Worm (Caenorhabditis elegans) whole organism, late embryonic: ENCODE measurements around the gene C44H4.4.

ENCODE experiments used
- ama-1 ChIP-seq: fragments of 150-350 bp; optimal IDR thresholded peaks from 2 replicates; lab custom pipeline; 2014
- ceh-14 ChIP-seq: sonication (generic microtip); optimal IDR thresholded peaks from 2 replicates; lab custom pipeline; 2016; ENCODE audit warnings: missing genotype, missing genetic modification characterization, missing compliant biosample characterization
- ceh-19 ChIP-seq: fragments of 200-800 bp; sonication (Bioruptor generic); optimal IDR thresholded peaks from 2 replicates; lab custom pipeline; 2018; ENCODE audit warnings: mild to moderate bottlenecking, missing genetic modification characterization, missing compliant biosample characterization
- ceh-48 ChIP-seq: sonication (generic microtip); optimal IDR thresholded peaks from 2 replicates; lab custom pipeline; 2016; ENCODE audit warnings: missing genetic modification characterization, inconsistent platforms, missing compliant biosample characterization
- che-1 ChIP-seq: sonication (generic microtip); optimal IDR thresholded peaks from 2 replicates; lab custom pipeline; 2016; ENCODE audit warnings: mild to moderate bottlenecking, missing genetic modification characterization, missing compliant biosample characterization
- ets-4 ChIP-seq: sonication (generic microtip); optimal IDR thresholded peaks from 2 replicates; lab custom pipeline; 2016; ENCODE audit warnings: missing genetic modification characterization, missing compliant biosample characterization
- nfya-1 ChIP-seq: sonication (generic microtip); optimal IDR thresholded peaks from 2 replicates; lab custom pipeline; 2017; ENCODE audit warnings: missing genetic modification characterization, mild to moderate bottlenecking, missing compliant biosample characterization, antibody characterized with exemption, moderate library complexity
- pha-4 ChIP-seq: fragments of 150-350 bp; optimal IDR thresholded peaks from 2 replicates; lab custom pipeline; 2018; ENCODE audit warnings: missing biosample characterization, missing genetic modification reagents, missing genetic modification characterization
- unc-86 ChIP-seq: sonication (generic microtip); optimal IDR thresholded peaks from 2 replicates; lab custom pipeline; 2016; ENCODE audit warnings: missing genetic modification characterization, missing compliant biosample characterization

DNA sequence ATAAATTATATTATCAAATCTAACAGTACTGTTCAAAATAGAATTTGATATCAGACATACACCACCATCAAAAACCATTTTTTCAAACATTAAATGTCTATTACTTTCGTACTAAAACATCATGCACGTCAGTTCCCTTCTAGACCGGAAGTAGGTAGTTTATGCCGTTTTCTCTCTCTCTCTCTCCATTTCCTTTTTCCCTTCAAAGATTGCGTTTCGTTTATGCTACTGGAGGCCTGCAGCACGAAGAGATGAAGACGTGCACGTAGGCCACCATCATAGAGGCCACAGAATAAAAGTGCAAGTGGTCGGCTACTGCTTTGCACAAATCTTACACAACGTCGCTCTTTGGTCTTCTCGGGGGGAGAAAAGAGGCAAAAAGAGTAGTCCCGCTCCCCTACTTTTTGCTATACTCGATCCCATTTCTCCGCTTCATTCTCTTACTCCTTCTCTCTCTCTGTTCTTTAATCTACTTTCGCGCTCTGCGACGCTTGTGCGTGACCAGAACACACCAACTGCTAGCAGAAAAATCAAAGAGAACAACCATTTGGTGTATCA lies 27.4 kb downstream of the C44H4.4 start:
- TF ChIP-seq ceh-14 (tag; lab: Kevin White, UChicago) (no peak), ets-4 (tag; lab: Kevin White, UChicago) (no peak), unc-86 (tag; lab: Kevin White, UChicago) (no peak), ceh-19 (GFP tag; lab: Kevin White, UChicago) (no peak), nfya-1 (peak; percentile 49), pha-4 (tag; lab: Kevin White, UChicago) (no peak), ama-1 (no peak), ceh-48 (tag; lab: Kevin White, UChicago) (no peak), che-1 (no peak)
